Fruit fly (Drosophila melanogaster) whole organism, embryonic: Measurements from ENCODE around the gene tinc.

Source experiments
- Adf1 ChIP-seq: fragments of 200-800 bp; sonication (Bioruptor generic); IDR thresholded peaks from 2 replicates; pipeline ENCODE4 v1.3.6; 2022; ENCODE audit warnings: missing biosample characterization, missing genetic modification characterization
- Atf3 ChIP-seq: fragments of 200-800 bp; sonication (Bioruptor generic); optimal IDR thresholded peaks from 3 replicates; lab custom pipeline; 2016; ENCODE audit warnings: missing biosample characterization, missing genetic modification characterization
- Atf6 ChIP-seq: fragments of 200-800 bp; sonication (Bioruptor generic); IDR thresholded peaks from 2 replicates; pipeline ENCODE4 v1.3.6; 2022; ENCODE audit warnings: missing biosample characterization, missing genetic modification characterization
- CG10267 ChIP-seq: fragments of 200-800 bp; sonication (Bioruptor generic); optimal IDR thresholded peaks from 2 replicates; lab custom pipeline; 2018; ENCODE audit warnings: missing biosample characterization, mild to moderate bottlenecking, missing genetic modification characterization, moderate library complexity
- CG10366 ChIP-seq: fragments of 200-800 bp; sonication (Bioruptor generic); IDR thresholded peaks from 2 replicates; pipeline ENCODE4 v1.3.6; 2022; ENCODE audit warnings: missing biosample characterization, missing genetic modification characterization
- CG13287 ChIP-seq: fragments of 200-800 bp; sonication (Bioruptor generic); IDR thresholded peaks from 2 replicates; pipeline ENCODE4 v1.3.6; 2022; ENCODE audit warnings: missing biosample characterization, missing genetic modification characterization; ENCODE audit not compliant: partially characterized antibody
- CG1603 ChIP-seq: fragments of 200-800 bp; sonication (Bioruptor generic); optimal IDR thresholded peaks from 2 replicates; lab custom pipeline; 2019; ENCODE audit warnings: missing biosample characterization, mild to moderate bottlenecking, missing genetic modification characterization, moderate library complexity
- CG17359 ChIP-seq: fragments of 200-800 bp; sonication (Bioruptor generic); optimal IDR thresholded peaks from 3 replicates; lab custom pipeline; 2018; ENCODE audit warnings: missing biosample characterization, mild to moderate bottlenecking, missing genetic modification characterization, moderate library complexity
- CG17802 ChIP-seq: fragments of 200-800 bp; sonication (Bioruptor generic); optimal IDR thresholded peaks from 2 replicates; lab custom pipeline; 2018; ENCODE audit warnings: missing biosample characterization, mild to moderate bottlenecking, missing genetic modification characterization, moderate library complexity
- CG2889 ChIP-seq: fragments of 200-800 bp; sonication (Bioruptor generic); IDR thresholded peaks from 3 replicates; pipeline ENCODE4 v1.3.6; 2022; ENCODE audit warnings: missing biosample characterization, missing genetic modification characterization
- CG30403 ChIP-seq: fragments of 200-800 bp; sonication (Bioruptor generic); optimal IDR thresholded peaks from 3 replicates; lab custom pipeline; 2016; ENCODE audit warnings: missing biosample characterization, missing genetic modification characterization
- CG31224 ChIP-seq: fragments of 200-800 bp; sonication (Bioruptor generic); IDR thresholded peaks from 2 replicates; pipeline ENCODE4 v1.3.6; 2022; ENCODE audit warnings: missing biosample characterization, missing genetic modification characterization
- CG31441 ChIP-seq: fragments of 200-800 bp; sonication (Bioruptor generic); IDR thresholded peaks from 2 replicates; pipeline ENCODE4 v1.3.6; 2022; ENCODE audit warnings: missing biosample characterization, missing genetic modification characterization
- CG3407 ChIP-seq: fragments of 200-800 bp; sonication (Bioruptor generic); optimal IDR thresholded peaks from 2 replicates; lab custom pipeline; 2018; ENCODE audit warnings: missing biosample characterization, mild to moderate bottlenecking, missing genetic modification characterization
- CG42726 ChIP-seq: fragments of 200-800 bp; sonication (Bioruptor generic); IDR thresholded peaks from 2 replicates; pipeline ENCODE4 v1.3.6; 2022; ENCODE audit warnings: missing biosample characterization, missing genetic modification characterization; ENCODE audit not compliant: partially characterized antibody
- CG4360 ChIP-seq: fragments of 200-800 bp; sonication (Bioruptor generic); IDR thresholded peaks from 2 replicates; pipeline ENCODE4 v1.3.6; 2022; ENCODE audit warnings: missing biosample characterization, missing genetic modification characterization
- CG8478 ChIP-seq: fragments of >200 bp; optimal IDR thresholded peaks from 2 replicates; lab custom pipeline; 2018
- CG8924 ChIP-seq: fragments of 200-800 bp; optimal IDR thresholded peaks from 3 replicates; lab custom pipeline; 2019; ENCODE audit warnings: missing biosample characterization, mild to moderate bottlenecking, missing genetic modification characterization, moderate library complexity
- CG9215 ChIP-seq: fragments of 200-800 bp; sonication (Bioruptor generic); IDR thresholded peaks from 2 replicates; pipeline ENCODE4 v1.3.6; 2022; ENCODE audit warnings: missing biosample characterization, missing genetic modification characterization
- Dfd ChIP-seq, 2 experiments: fragments of >200 bp; optimal IDR thresholded peaks; 2 replicates each; lab custom pipeline; 2017; ENCODE audit warnings: missing biosample characterization in 2 of 2, missing genetic modification characterization in 2 of 2
- Fer3 ChIP-seq: fragments of 200-800 bp; sonication (Bioruptor generic); optimal IDR thresholded peaks from 2 replicates; lab custom pipeline; 2018; ENCODE audit warnings: missing biosample characterization, mild to moderate bottlenecking, missing genetic modification characterization, moderate library complexity
- HLH4C ChIP-seq: fragments of 200-800 bp; sonication (Bioruptor generic); IDR thresholded peaks from 3 replicates; pipeline ENCODE4 v1.3.6; 2022; ENCODE audit warnings: missing biosample characterization, missing genetic modification characterization; ENCODE audit not compliant: partially characterized antibody
- HmgZ ChIP-seq: fragments of 200-800 bp; sonication (Bioruptor generic); optimal IDR thresholded peaks from 2 replicates; lab custom pipeline; 2018; ENCODE audit warnings: missing biosample characterization, mild to moderate bottlenecking, missing genetic modification characterization
- Hr51 ChIP-seq, 2 experiments: fragments of 200-800 bp; sonication (Bioruptor generic); optimal IDR thresholded peaks; 2 replicates in 1 of 2; 3 replicates in 1 of 2; lab custom pipeline; 2016 to 2018; ENCODE audit warnings: missing biosample characterization in 2 of 2, missing genetic modification characterization in 2 of 2, mild to moderate bottlenecking in 1 of 2, moderate library complexity in 1 of 2
- Hr78 ChIP-seq, 2 experiments: fragments of 200-800 bp in 1 of 2; fragments of >200 bp in 1 of 2; sonication (Bioruptor generic) in 1 of 2; optimal IDR thresholded peaks; 2 replicates each; lab custom pipeline; 2017 to 2019; ENCODE audit warnings: missing biosample characterization in 2 of 2, missing genetic modification characterization in 2 of 2, mild to moderate bottlenecking in 1 of 2, moderate library complexity in 1 of 2
- Mes4 ChIP-seq: fragments of 200-800 bp; sonication (Bioruptor generic); optimal IDR thresholded peaks from 2 replicates; lab custom pipeline; 2016; ENCODE audit warnings: missing biosample characterization, missing genetic modification characterization
- Poxn ChIP-seq: fragments of 200-800 bp; sonication (Bioruptor generic); IDR thresholded peaks from 2 replicates; pipeline ENCODE4 v1.3.6; 2022; ENCODE audit warnings: missing biosample characterization, missing genetic modification characterization
- Tbp ChIP-seq: fragments of >200 bp; optimal IDR thresholded peaks from 2 replicates; lab custom pipeline; 2018; ENCODE audit warnings: missing biosample characterization, missing genetic modification characterization
- Trl ChIP-seq, 3 experiments: fragments of >200 bp in 2 of 3; fragments of 200-800 bp in 1 of 3; sonication (Bioruptor generic) in 1 of 3; optimal IDR thresholded peaks; 2 replicates in 1 of 3; 3 replicates in 2 of 3; lab custom pipeline; 2016 to 2017; ENCODE audit warnings: missing biosample characterization in 1 of 3, missing genetic modification characterization in 1 of 3
- YL-1 ChIP-seq: fragments of 200-800 bp; sonication (Bioruptor generic); optimal IDR thresholded peaks from 3 replicates; lab custom pipeline; 2017; ENCODE audit warnings: missing biosample characterization, mild to moderate bottlenecking, missing genetic modification characterization
- ash1 ChIP-seq: fragments of 200-800 bp; sonication (Bioruptor generic); optimal IDR thresholded peaks from 2 replicates; lab custom pipeline; 2018; ENCODE audit warnings: missing biosample characterization, mild to moderate bottlenecking, missing genetic modification characterization
- bbx ChIP-seq: fragments of 200-800 bp; sonication (Bioruptor generic); IDR thresholded peaks from 2 replicates; pipeline ENCODE4 v1.3.6; 2022; ENCODE audit warnings: missing biosample characterization, missing genetic modification characterization; ENCODE audit not compliant: partially characterized antibody
- chif ChIP-seq, 2 experiments: fragments of 200-800 bp; sonication (Bioruptor generic); optimal IDR thresholded peaks; 3 replicates each; lab custom pipeline; 2016; ENCODE audit warnings: missing biosample characterization in 2 of 2, missing genetic modification characterization in 2 of 2
- crol ChIP-seq: fragments of 200-800 bp; sonication (Bioruptor generic); IDR thresholded peaks from 2 replicates; pipeline ENCODE4 v1.3.6; 2022; ENCODE audit warnings: missing biosample characterization, missing genetic modification characterization
- ind ChIP-seq: fragments of 200-800 bp; sonication (Bioruptor generic); optimal IDR thresholded peaks from 3 replicates; lab custom pipeline; 2016; ENCODE audit warnings: missing biosample characterization, missing genetic modification characterization
- lilli ChIP-seq: fragments of 200-800 bp; sonication (Bioruptor generic); optimal IDR thresholded peaks from 3 replicates; lab custom pipeline; 2016; ENCODE audit warnings: missing biosample characterization, missing genetic modification characterization
- nerfin-1 ChIP-seq: fragments of 200-800 bp; sonication (Bioruptor generic); optimal IDR thresholded peaks from 3 replicates; lab custom pipeline; 2019; ENCODE audit warnings: missing biosample characterization, mild to moderate bottlenecking, missing genetic modification characterization, moderate library complexity
- nmo ChIP-seq: fragments of 200-800 bp; sonication (Bioruptor generic); optimal IDR thresholded peaks from 2 replicates; lab custom pipeline; 2018; ENCODE audit warnings: missing biosample characterization, mild to moderate bottlenecking, missing genetic modification characterization, moderate library complexity
- otp ChIP-seq: fragments of 200-800 bp; sonication (Bioruptor generic); IDR thresholded peaks from 3 replicates; pipeline ENCODE4, ENCODE4 v1.3.6; 2022; ENCODE audit warnings: missing biosample characterization, missing genetic modification characterization
- pb ChIP-seq: fragments of 200-800 bp; sonication (Bioruptor generic); optimal IDR thresholded peaks from 3 replicates; lab custom pipeline; 2016; ENCODE audit warnings: missing biosample characterization, missing genetic modification characterization
- pros ChIP-seq: fragments of 200-800 bp; sonication (Bioruptor generic); optimal IDR thresholded peaks from 3 replicates; lab custom pipeline; 2019; ENCODE audit warnings: missing biosample characterization, mild to moderate bottlenecking, missing genetic modification characterization, moderate library complexity
- seq ChIP-seq: fragments of 200-800 bp; sonication (Bioruptor generic); IDR thresholded peaks from 2 replicates; pipeline ENCODE4 v1.3.6; 2022; ENCODE audit warnings: missing biosample characterization, missing genetic modification characterization
- tll ChIP-seq, 2 experiments: fragments of 200-800 bp in 1 of 2; fragments of >200 bp in 1 of 2; sonication (Bioruptor generic) in 1 of 2; optimal IDR thresholded peaks; 2 replicates each; lab custom pipeline; 2017 to 2019; ENCODE audit warnings: missing biosample characterization in 2 of 2, missing genetic modification characterization in 2 of 2, mild to moderate bottlenecking in 1 of 2, moderate library complexity in 1 of 2
- wor ChIP-seq: fragments of 200-800 bp; sonication (Bioruptor generic); IDR thresholded peaks from 2 replicates; pipeline ENCODE4 v1.3.6; 2022; ENCODE audit warnings: missing biosample characterization, missing genetic modification characterization
- zf30C ChIP-seq: fragments of 200-800 bp; sonication (Bioruptor generic); optimal IDR thresholded peaks from 3 replicates; lab custom pipeline; 2018; ENCODE audit warnings: missing biosample characterization, mild to moderate bottlenecking, missing genetic modification characterization

tinc gene

DNA sequence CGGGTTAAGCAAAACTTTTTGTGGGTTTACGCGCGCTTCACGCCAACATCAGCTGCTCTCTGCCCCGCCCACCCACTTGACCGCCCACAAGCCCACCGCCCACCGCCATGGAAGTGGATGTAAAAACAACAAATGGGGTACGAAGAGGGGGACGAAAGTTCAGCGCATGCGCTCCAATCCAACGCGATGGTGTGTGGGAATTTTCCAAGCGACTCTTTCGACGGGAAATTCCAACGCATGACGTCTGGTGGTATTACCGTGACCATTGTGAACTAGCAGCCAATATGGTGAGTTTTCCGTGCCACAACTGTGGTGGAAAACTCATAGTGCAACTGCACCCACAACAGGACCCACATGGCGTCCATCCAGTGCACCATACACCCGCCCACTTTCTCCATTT lies 90.9 kb downstream of the tinc start (continued):
- TF ChIP-seq CG42726 (GFP tag; lab: Robert Waterston, UW) (peak; percentile 48; the same call in 1 of the 2 replicates), CG17359 (no peak), CG10267 (tag; lab: Kevin White, UChicago) (no peak), Atf3 (GFP tag; lab: Kevin White, UChicago) (no peak), Adf1 (GFP tag; lab: Robert Waterston, UW) (peak; percentile 65; the same call in 1 of the 2 replicates), nerfin-1 (peak; percentile 99), crol (GFP tag; lab: Robert Waterston, UW) (peak; percentile 37; the same call in 1 of the 2 replicates), seq (GFP tag; lab: Robert Waterston, UW) (0 out of 2 replicates have a peak, but pooled peaks have one; percentile 12), bbx (GFP tag; lab: Robert Waterston, UW) (peak; percentile 71)

- TF ChIP-seq wor (GFP tag; lab: Robert Waterston, UW) (no peak), CG9215 (GFP tag; lab: Robert Waterston, UW) (0 out of 2 replicates have a peak, but pooled peaks have one; percentile 8), HLH4C (GFP tag; lab: Robert Waterston, UW) (no peak), CG8478 (lab: Kevin White, UChicago) (peak; percentile 57), CG8924 (no peak), Dfd (GFP tag; optimal IDR thresholded peaks at IDR 0.05; lab: Kevin White, UChicago) (peak in 1 of 2 experiments; percentile 84)
These were observed 93.8 kb downstream of the tinc start for dm6 chr3R:17905148-17905547.

- TF ChIP-seq Atf6 (GFP tag; lab: Robert Waterston, UW) (no peak), Hr51 (GFP tag; optimal IDR thresholded peaks at IDR 0.05; lab: Kevin White, UChicago) (no peak), CG3407 (GFP tag; lab: Kevin White, UChicago) (no peak), YL-1 (GFP tag; lab: Kevin White, UChicago) (no peak), pros (GFP tag; lab: Kevin White, UChicago) (no peak), zf30C (no peak), CG2889 (GFP tag; lab: Robert Waterston, UW) (no peak), nmo (GFP tag; lab: Kevin White, UChicago) (no peak), otp (GFP tag; lab: Robert Waterston, UW) (no peak), HmgZ (no peak), CG31441 (no peak), CG13287 (GFP tag; lab: Robert Waterston, UW) (no peak), CG17802 (tag; lab: Kevin White, UChicago) (no peak), Fer3 (tag; lab: Kevin White, UChicago) (no peak), pb (no peak), CG31224 (no peak)
These were observed 94.8 kb downstream of the tinc start, which contains the start of gene CG12347 for dm6 chr3R:17906145-17906544. TSS of gene CG12347 (plus strand) at chr3R:17906445.

dm6 chr3R:17911076-17911475 lies 99.7 kb downstream of the tinc start, which contains the start of gene CG43445:
TSS of gene CG43445 (plus strand) at chr3R:17911376.
- no peak for TF ChIP-seq tll (GFP tag; optimal IDR thresholded peaks at IDR 0.05; lab: Kevin White, UChicago)
- no peak for TF ChIP-seq ind

DNA sequence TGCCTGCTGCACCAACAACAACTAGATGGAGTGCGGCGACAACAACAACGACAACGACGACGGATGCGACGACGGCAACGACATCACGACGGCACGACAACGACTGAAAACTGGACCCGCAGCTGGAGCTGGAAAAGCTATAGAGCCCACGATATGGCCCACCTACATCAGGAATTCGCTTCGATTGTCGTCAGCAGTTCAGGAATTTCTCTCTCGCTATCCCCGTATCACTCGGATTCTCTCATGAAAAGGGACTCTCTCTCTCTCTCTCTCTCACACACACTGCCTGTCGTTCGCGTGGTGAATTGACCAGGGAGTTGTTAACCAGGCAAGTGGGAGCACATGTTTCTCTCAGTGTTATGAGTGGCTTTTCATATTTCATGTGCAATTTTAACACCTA lies 105.1 kb downstream of the tinc start, which contains the start of gene Rim:
Rim (minus strand) TSS at position 101 of the 400 bp plus-strand sequence.
- TF ChIP-seq CG4360 (GFP tag; lab: Robert Waterston, UW): no peak
- TF ChIP-seq chif (GFP tag; optimal IDR thresholded peaks at IDR 0.05; lab: Kevin White, UChicago): no peak
- TF ChIP-seq CG17359: no peak
- no peak for TF ChIP-seq Hr78 (GFP tag; optimal IDR thresholded peaks at IDR 0.05; lab: Kevin White, UChicago)
- no peak for TF ChIP-seq Tbp
- no peak for TF ChIP-seq Mes4
- no peak for TF ChIP-seq CG1603 (tag; lab: Kevin White, UChicago)
- peak; percentile 42 to 73 for TF ChIP-seq Trl (optimal IDR thresholded peaks at IDR 0.05; lab: Kevin White, UChicago)
- no peak for TF ChIP-seq Trl (GFP tag; optimal IDR thresholded peaks at IDR 0.05; lab: Kevin White, UChicago)
- TF ChIP-seq Poxn (GFP tag; lab: Robert Waterston, UW): no peak
- TF ChIP-seq ash1 (GFP tag; lab: Kevin White, UChicago): no peak
- TF ChIP-seq CG30403 (GFP tag; lab: Kevin White, UChicago): no peak
- no peak for TF ChIP-seq lilli (GFP tag; lab: Kevin White, UChicago)
- no peak for TF ChIP-seq CG10366 (GFP tag; lab: Robert Waterston, UW)
